Fruit fly (Drosophila melanogaster): ENCODE data around the gene CG42816.

Gene CG42816

dm6 chr3L:17846982-17847355 lies 49.6 kb upstream of the CG42816 start (continued):
- TF ChIP-seq unc-4 (GFP tag; IDR thresholded peaks at IDR 0.05; ENCODE audit: partially characterized antibody) (peak; percentile 70), Doc3 (GFP tag; IDR thresholded peaks at IDR 0.05; ENCODE audit: partially characterized antibody) (peak; percentile 62; the same call in 2 of the 3 replicates), inv (GFP tag; IDR thresholded peaks at IDR 0.05; ENCODE audit: partially characterized antibody) (peak; percentile 58; the same call in 1 of the 2 replicates), Dbx (GFP tag; IDR thresholded peaks at IDR 0.05) (peak; percentile 6; the same call in 1 of the 3 replicates), chinmo (GFP tag; IDR thresholded peaks at IDR 0.05; ENCODE audit: partially characterized antibody) (0 out of 4 replicates have a peak, but pooled peaks have one; percentile 62), Sry-δ (GFP tag; optimal IDR thresholded peaks at IDR 0.05) (peak; percentile 45), sens (GFP tag) (peak; percentile 76), CG7963 (GFP tag; IDR thresholded peaks at IDR 0.05; ENCODE audit: partially characterized antibody) (peak; percentile 60), CG4617 (GFP tag; optimal IDR thresholded peaks at IDR 0.05; ENCODE audit: borderline replicate concordance) (peak; percentile 91), sens-2 (GFP tag; IDR thresholded peaks at IDR 0.05) (no peak), Dref (GFP tag; IDR thresholded peaks at IDR 0.05) (peak; percentile 74), CG16813 (GFP tag; IDR thresholded peaks at IDR 0.05; ENCODE audit: partially characterized antibody) (peak; percentile 67), gce (GFP tag; IDR thresholded peaks at IDR 0.05) (no peak), CG42726 (GFP tag; IDR thresholded peaks at IDR 0.05; ENCODE audit: partially characterized antibody) (peak; percentile 78), HmgZ (tag; optimal IDR thresholded peaks at IDR 0.05) (peak; percentile 15), CG6813 (GFP tag; optimal IDR thresholded peaks at IDR 0.05) (no peak), bbx (GFP tag; IDR thresholded peaks at IDR 0.05; ENCODE audit: partially characterized antibody) (peak; percentile 85), Rfx (GFP tag; IDR thresholded peaks at IDR 0.05) (peak; percentile 63; the same call in 1 of the 2 replicates), kay (GFP tag; optimal IDR thresholded peaks at IDR 0.05) (no peak), Vsx1 (GFP tag; optimal IDR thresholded peaks at IDR 0.05) (no peak), MBD-R2 (GFP tag; IDR thresholded peaks at IDR 0.05) (peak; percentile 29; the same call in 1 of the 2 replicates), CG43689 (GFP tag; IDR thresholded peaks at IDR 0.05) (no peak), CG2129 (GFP tag; IDR thresholded peaks at IDR 0.05; ENCODE audit: partially characterized antibody) (peak; percentile 54), CG10209 (GFP tag; optimal IDR thresholded peaks at IDR 0.05) (no peak), tna (GFP tag; IDR thresholded peaks at IDR 0.05; ENCODE audit: partially characterized antibody) (peak; percentile 72), CG8359 (GFP tag; optimal IDR thresholded peaks at IDR 0.05; ENCODE audit: borderline replicate concordance) (no peak), row (GFP tag; IDR thresholded peaks at IDR 0.05) (peak; percentile 67), Deaf1 (tag; optimal IDR thresholded peaks at IDR 0.05) (peak; percentile 36), HLH4C (GFP tag; IDR thresholded peaks at IDR 0.05; ENCODE audit: partially characterized antibody) (peak; percentile 40; the same call in 2 of the 3 replicates), bigmax (GFP tag; optimal IDR thresholded peaks at IDR 0.05) (peak; percentile 75), nerfin-2 (GFP tag; IDR thresholded peaks at IDR 0.05; ENCODE audit: partially characterized antibody) (peak; percentile 68), dysf (GFP tag; IDR thresholded peaks at IDR 0.05) (0 out of 3 replicates have a peak, but pooled peaks have one; percentile 15), zen2 (GFP tag; IDR thresholded peaks at IDR 0.05; ENCODE audit: partially characterized antibody) (peak; percentile 65), CG15514 (GFP tag; optimal IDR thresholded peaks at IDR 0.05) (no peak), Pdp1 (GFP tag; optimal IDR thresholded peaks at IDR 0.05) (peak in 1 of 2 experiments; percentile 99), CG8290 (GFP tag; optimal IDR thresholded peaks at IDR 0.05) (no peak), CG8290 (tag; optimal IDR thresholded peaks at IDR 0.05) (peak in 1 of 2 experiments; percentile 64), Bgb (GFP tag; IDR thresholded peaks at IDR 0.05; ENCODE audit: partially characterized antibody) (peak; percentile 76), CG3847 (GFP tag; IDR thresholded peaks at IDR 0.05) (peak; percentile 35; the same call in 1 of the 2 replicates), knrl (GFP tag; IDR thresholded peaks at IDR 0.05; ENCODE audit: partially characterized antibody) (peak; percentile 61; the same call in 2 of the 3 replicates), CG6175 (GFP tag; IDR thresholded peaks at IDR 0.05) (no peak), Myb (GFP tag; optimal IDR thresholded peaks at IDR 0.05) (peak; percentile 54), CG9932 (GFP tag; IDR thresholded peaks at IDR 0.05) (peak; percentile 66), Sin3A (optimal IDR thresholded peaks at IDR 0.05) (peak; percentile 24), sob (GFP tag; IDR thresholded peaks at IDR 0.05) (peak; percentile 62), CG34422 (GFP tag; IDR thresholded peaks at IDR 0.05) (peak; percentile 66), ftz-f1 (GFP tag; optimal IDR thresholded peaks at IDR 0.05) (peak; percentile 75), Dp (GFP tag; optimal IDR thresholded peaks at IDR 0.05) (peak; percentile 30), Hr3 (GFP tag; optimal IDR thresholded peaks at IDR 0.05) (no peak)

All from whole organism, embryonic.